Fruit fly (Drosophila melanogaster) whole organism, embryonic: ENCODE measurements around the gene Aef1.

Source experiments
- B-H2 ChIP-seq: fragments of 200-800 bp; sonication (Bioruptor generic); optimal IDR thresholded peaks from 2 replicates; lab custom pipeline; 2018; ENCODE audit warnings: missing biosample characterization, mild to moderate bottlenecking, missing genetic modification characterization
- Bteb2 ChIP-seq: fragments of 200-800 bp; sonication (Bioruptor generic); optimal IDR thresholded peaks from 2 replicates; lab custom pipeline; 2016; ENCODE audit warnings: missing biosample characterization, missing genetic modification characterization
- CG1024 ChIP-seq: fragments of 200-800 bp; sonication (Bioruptor generic); IDR thresholded peaks from 2 replicates; pipeline ENCODE4 v1.3.6; 2022; ENCODE audit warnings: missing biosample characterization, missing genetic modification characterization
- CG11398 ChIP-seq: fragments of 200-800 bp; sonication (Bioruptor generic); optimal IDR thresholded peaks from 2 replicates; lab custom pipeline; 2016; ENCODE audit warnings: missing biosample characterization, missing genetic modification characterization
- CG12744 ChIP-seq: fragments of 200-800 bp; sonication (Bioruptor generic); optimal IDR thresholded peaks from 2 replicates; lab custom pipeline; 2016; ENCODE audit warnings: missing biosample characterization, missing genetic modification characterization
- CG13424 ChIP-seq: fragments of 200-800 bp; sonication (Bioruptor generic); optimal IDR thresholded peaks from 2 replicates; lab custom pipeline; 2019; ENCODE audit warnings: missing biosample characterization, mild to moderate bottlenecking, missing genetic modification characterization, moderate library complexity
- CG15269 ChIP-seq: fragments of 200-800 bp; sonication (Bioruptor generic); optimal IDR thresholded peaks from 2 replicates; lab custom pipeline; 2018; ENCODE audit warnings: missing biosample characterization, mild to moderate bottlenecking, missing genetic modification characterization, moderate library complexity
- CG17328 ChIP-seq: fragments of 200-800 bp; sonication (Bioruptor generic); IDR thresholded peaks from 2 replicates; pipeline ENCODE4 v1.3.6; 2022; ENCODE audit warnings: missing biosample characterization, missing genetic modification characterization
- CG18011 ChIP-seq: fragments of 200-800 bp; sonication (Bioruptor generic); optimal IDR thresholded peaks from 2 replicates; lab custom pipeline; 2017; ENCODE audit warnings: missing biosample characterization, missing genetic modification characterization, mild to moderate bottlenecking, moderate library complexity, missing genotype
- CG1832 ChIP-seq: fragments of 200-800 bp; sonication (Bioruptor generic); optimal IDR thresholded peaks from 2 replicates; lab custom pipeline; 2017; ENCODE audit warnings: missing biosample characterization, mild to moderate bottlenecking, missing genetic modification characterization, inconsistent platforms
- CG2120 ChIP-seq: fragments of 200-800 bp; sonication (Bioruptor generic); optimal IDR thresholded peaks from 3 replicates; lab custom pipeline; 2016; ENCODE audit warnings: missing biosample characterization, missing genetic modification characterization
- CG2202 ChIP-seq: fragments of 200-800 bp; sonication (Bioruptor generic); optimal IDR thresholded peaks from 2 replicates; lab custom pipeline; 2018; ENCODE audit warnings: missing biosample characterization, mild to moderate bottlenecking, missing genetic modification characterization
- CG30020 ChIP-seq: fragments of 200-800 bp; optimal IDR thresholded peaks from 2 replicates; lab custom pipeline; 2019; ENCODE audit warnings: missing biosample characterization, mild to moderate bottlenecking, missing genetic modification characterization, moderate library complexity
- CG31224 ChIP-seq: fragments of 200-800 bp; sonication (Bioruptor generic); IDR thresholded peaks from 2 replicates; pipeline ENCODE4 v1.3.6; 2022; ENCODE audit warnings: missing biosample characterization, missing genetic modification characterization
- CG32772 ChIP-seq: fragments of 200-800 bp; sonication (Bioruptor generic); IDR thresholded peaks from 2 replicates; pipeline ENCODE4 v1.3.6; 2022; ENCODE audit warnings: missing biosample characterization, missing genetic modification characterization
- CG3726 ChIP-seq: fragments of 200-800 bp; sonication (Bioruptor generic); IDR thresholded peaks from 3 replicates; pipeline ENCODE4, ENCODE4 v1.3.6; 2022; ENCODE audit warnings: missing biosample characterization, missing genetic modification characterization
- CG4617 ChIP-seq: fragments of 200-800 bp; sonication (Bioruptor generic); optimal IDR thresholded peaks from 3 replicates; lab custom pipeline; 2016; ENCODE audit warnings: missing biosample characterization, missing genetic modification characterization, borderline replicate concordance
- CG6813 ChIP-seq: fragments of 200-800 bp; sonication (Bioruptor generic); optimal IDR thresholded peaks from 2 replicates; lab custom pipeline; 2017; ENCODE audit warnings: missing biosample characterization, missing genetic modification characterization, mild to moderate bottlenecking, moderate library complexity, missing genetic modification reagents
- CG9437 ChIP-seq: fragments of 200-800 bp; sonication (Bioruptor generic); optimal IDR thresholded peaks from 2 replicates; lab custom pipeline; 2018; ENCODE audit warnings: missing biosample characterization, mild to moderate bottlenecking, missing genetic modification characterization
- Dip3 ChIP-seq: fragments of 200-800 bp; sonication (Bioruptor generic); optimal IDR thresholded peaks from 3 replicates; lab custom pipeline; 2016; ENCODE audit warnings: missing biosample characterization, missing genetic modification characterization
- Dp ChIP-seq: fragments of 200-800 bp; sonication (Bioruptor generic); optimal IDR thresholded peaks from 2 replicates; lab custom pipeline; 2018; ENCODE audit warnings: missing biosample characterization, mild to moderate bottlenecking, missing genetic modification characterization, moderate library complexity
- Hand ChIP-seq: fragments of 200-800 bp; sonication (Bioruptor generic); optimal IDR thresholded peaks from 2 replicates; lab custom pipeline; 2017; ENCODE audit warnings: mild to moderate bottlenecking, missing biosample characterization, missing genetic modification reagents, missing genetic modification characterization
- Hey ChIP-seq: fragments of 200-800 bp; sonication (Bioruptor generic); optimal IDR thresholded peaks from 3 replicates; lab custom pipeline; 2018; ENCODE audit warnings: missing biosample characterization, mild to moderate bottlenecking, missing genetic modification characterization
- Lpt ChIP-seq: fragments of >200 bp; optimal IDR thresholded peaks from 2 replicates; lab custom pipeline; 2018; ENCODE audit warnings: missing biosample characterization, missing genetic modification characterization
- MBD-R2 ChIP-seq: fragments of 200-800 bp; sonication (Bioruptor generic); IDR thresholded peaks from 2 replicates; pipeline ENCODE4 v1.3.6; 2022; ENCODE audit warnings: missing biosample characterization, missing genetic modification characterization
- MTF-1 ChIP-seq: fragments of 200-800 bp; sonication (Bioruptor generic); optimal IDR thresholded peaks from 2 replicates; lab custom pipeline; 2018; ENCODE audit warnings: missing biosample characterization, mild to moderate bottlenecking, missing genetic modification characterization, borderline replicate concordance
- Mad ChIP-seq: fragments of 200-800 bp; sonication (Bioruptor generic); optimal IDR thresholded peaks from 2 replicates; lab custom pipeline; 2016; ENCODE audit warnings: missing biosample characterization, missing genetic modification characterization
- Myb ChIP-seq: fragments of 200-800 bp; sonication (Bioruptor generic); optimal IDR thresholded peaks from 2 replicates; lab custom pipeline; 2016; ENCODE audit warnings: missing biosample characterization, missing genetic modification characterization
- NC2α ChIP-seq: fragments of 200-800 bp; sonication (Bioruptor generic); optimal IDR thresholded peaks from 2 replicates; lab custom pipeline; 2016; ENCODE audit warnings: missing biosample characterization, missing genetic modification characterization
- NK7.1 ChIP-seq: fragments of 200-800 bp; sonication (Bioruptor generic); optimal IDR thresholded peaks from 3 replicates; lab custom pipeline; 2016; ENCODE audit warnings: missing biosample characterization, missing genetic modification characterization
- Rx ChIP-seq: fragments of 200-800 bp; sonication (Bioruptor generic); IDR thresholded peaks from 2 replicates; pipeline ENCODE4 v1.3.6; 2022; ENCODE audit warnings: missing biosample characterization, missing genetic modification characterization
- Ssrp ChIP-seq: fragments of 200-800 bp; sonication (Bioruptor generic); optimal IDR thresholded peaks from 2 replicates; lab custom pipeline; 2018; ENCODE audit warnings: missing biosample characterization, mild to moderate bottlenecking, missing genetic modification characterization, moderate library complexity
- ab ChIP-seq: fragments of 200-800 bp; sonication (Bioruptor generic); optimal IDR thresholded peaks from 2 replicates; lab custom pipeline; 2016; ENCODE audit warnings: missing biosample characterization, missing genetic modification characterization
- ac ChIP-seq: fragments of 200-800 bp; sonication (Bioruptor generic); optimal IDR thresholded peaks from 3 replicates; lab custom pipeline; 2017; ENCODE audit warnings: missing biosample characterization, mild to moderate bottlenecking, missing genetic modification characterization
- ash1 ChIP-seq: fragments of 200-800 bp; sonication (Bioruptor generic); optimal IDR thresholded peaks from 2 replicates; lab custom pipeline; 2018; ENCODE audit warnings: missing biosample characterization, mild to moderate bottlenecking, missing genetic modification characterization
- bab2 ChIP-seq: fragments of 200-800 bp; sonication (Bioruptor generic); optimal IDR thresholded peaks from 2 replicates; lab custom pipeline; 2016; ENCODE audit warnings: missing biosample characterization, missing genetic modification characterization
- bbx ChIP-seq: fragments of 200-800 bp; sonication (Bioruptor generic); IDR thresholded peaks from 2 replicates; pipeline ENCODE4 v1.3.6; 2022; ENCODE audit warnings: missing biosample characterization, missing genetic modification characterization; ENCODE audit not compliant: partially characterized antibody
- btn ChIP-seq: fragments of 200-800 bp; sonication (Bioruptor generic); optimal IDR thresholded peaks from 2 replicates; lab custom pipeline; 2016; ENCODE audit warnings: missing biosample characterization, missing genetic modification characterization
- corto ChIP-seq: fragments of 200-800 bp; sonication (Bioruptor generic); optimal IDR thresholded peaks from 2 replicates; lab custom pipeline; 2016; ENCODE audit warnings: missing biosample characterization, mild to moderate bottlenecking, missing genetic modification characterization, moderate library complexity
- eyg ChIP-seq: fragments of 200-800 bp; sonication (Bioruptor generic); optimal IDR thresholded peaks from 3 replicates; lab custom pipeline; 2016; ENCODE audit warnings: missing biosample characterization, missing genetic modification characterization
- her ChIP-seq: fragments of 200-800 bp; sonication (Bioruptor generic); optimal IDR thresholded peaks from 2 replicates; lab custom pipeline; 2016; ENCODE audit warnings: missing biosample characterization, missing genetic modification characterization
- ind ChIP-seq: fragments of 200-800 bp; sonication (Bioruptor generic); optimal IDR thresholded peaks from 3 replicates; lab custom pipeline; 2016; ENCODE audit warnings: missing biosample characterization, missing genetic modification characterization
- kah ChIP-seq: fragments of 200-800 bp; sonication (Bioruptor generic); optimal IDR thresholded peaks from 2 replicates; lab custom pipeline; 2018; ENCODE audit warnings: missing biosample characterization, mild to moderate bottlenecking, missing genetic modification characterization
- ken ChIP-seq: fragments of 200-800 bp; sonication (Bioruptor generic); IDR thresholded peaks from 3 replicates; pipeline ENCODE4 v1.3.6; 2022; ENCODE audit warnings: missing biosample characterization, missing genetic modification characterization
- kni ChIP-seq: fragments of 200-800 bp; sonication (Bioruptor generic); optimal IDR thresholded peaks from 3 replicates; lab custom pipeline; 2017; ENCODE audit warnings: mild to moderate bottlenecking, missing biosample characterization, missing genetic modification reagents, missing genetic modification characterization
- pnt ChIP-seq: fragments of 200-800 bp; sonication (Bioruptor generic); optimal IDR thresholded peaks from 3 replicates; lab custom pipeline; 2016; ENCODE audit warnings: missing biosample characterization, missing genetic modification characterization
- seq ChIP-seq: fragments of 200-800 bp; sonication (Bioruptor generic); IDR thresholded peaks from 2 replicates; pipeline ENCODE4 v1.3.6; 2022; ENCODE audit warnings: missing biosample characterization, missing genetic modification characterization
- slp2 ChIP-seq: fragments of 200-800 bp; sonication (Bioruptor generic); optimal IDR thresholded peaks from 2 replicates; lab custom pipeline; 2016; ENCODE audit warnings: missing biosample characterization, missing genetic modification characterization
- sqz ChIP-seq: fragments of 200-800 bp; sonication (Bioruptor generic); optimal IDR thresholded peaks from 3 replicates; lab custom pipeline; 2018; ENCODE audit warnings: missing biosample characterization, mild to moderate bottlenecking, missing genetic modification characterization
- stwl ChIP-seq: fragments of 200-800 bp; sonication (Bioruptor generic); optimal IDR thresholded peaks from 3 replicates; lab custom pipeline; 2018; ENCODE audit warnings: missing biosample characterization, mild to moderate bottlenecking, missing genetic modification characterization, moderate library complexity
- tio ChIP-seq: fragments of 200-800 bp; sonication (Bioruptor generic); optimal IDR thresholded peaks from 2 replicates; lab custom pipeline; 2017; ENCODE audit warnings: missing biosample characterization, missing genetic modification characterization, inconsistent platforms
- trem ChIP-seq: fragments of 200-800 bp; optimal IDR thresholded peaks from 3 replicates; lab custom pipeline; 2019; ENCODE audit warnings: missing biosample characterization, mild to moderate bottlenecking, missing genetic modification characterization, moderate library complexity

Gene Aef1

dm6 chr3L:21453623-21454022 is 20.4 kb downstream of the Aef1 start (continued):
- TF ChIP-seq NK7.1 (GFP tag; lab: Kevin White, UChicago) (no peak), ken (GFP tag; lab: Robert Waterston, UW) (no peak), Bteb2 (GFP tag; lab: Kevin White, UChicago) (no peak), btn (peak; percentile 32), CG30020 (tag; lab: Kevin White, UChicago) (no peak), Rx (GFP tag; lab: Robert Waterston, UW) (peak; percentile 39), kni (GFP tag; lab: Kevin White, UChicago) (no peak), Mad (GFP tag; lab: Kevin White, UChicago) (no peak), Hey (tag; lab: Kevin White, UChicago) (no peak), trem (tag; lab: Kevin White, UChicago) (peak; percentile 65), MTF-1 (GFP tag; lab: Kevin White, UChicago) (no peak), CG18011 (GFP tag; lab: Kevin White, UChicago) (no peak), MBD-R2 (GFP tag; lab: Robert Waterston, UW) (no peak), CG4617 (GFP tag; lab: Kevin White, UChicago) (no peak), ac (peak; percentile 76), CG1832 (GFP tag; lab: Kevin White, UChicago) (no peak), eyg (GFP tag; lab: Kevin White, UChicago) (no peak), CG3726 (GFP tag; lab: Robert Waterston, UW) (0 out of 3 replicates have a peak, but pooled peaks have one; percentile 38), slp2 (GFP tag; lab: Kevin White, UChicago) (peak; percentile 44), CG6813 (GFP tag; lab: Kevin White, UChicago) (peak; percentile 66), corto (GFP tag; lab: Kevin White, UChicago) (no peak), kah (GFP tag; lab: Kevin White, UChicago) (no peak), NC2α (GFP tag; lab: Kevin White, UChicago) (peak; percentile 14), Hand (no peak), ab (GFP tag; lab: Kevin White, UChicago) (no peak), CG2202 (peak; percentile 62), ind (GFP tag; lab: Kevin White, UChicago) (peak; percentile 11), CG2120 (no peak), CG11398 (GFP tag; lab: Kevin White, UChicago) (no peak), ash1 (GFP tag; lab: Kevin White, UChicago) (no peak), Dip3 (GFP tag; lab: Kevin White, UChicago) (no peak), bbx (GFP tag; lab: Robert Waterston, UW) (no peak), CG1024 (GFP tag; lab: Robert Waterston, UW) (no peak), Ssrp (tag; lab: Kevin White, UChicago) (peak; percentile 62), CG32772 (GFP tag; lab: Robert Waterston, UW) (peak; percentile 23; the same call in 1 of the 2 replicates), CG15269 (tag; lab: Kevin White, UChicago) (no peak), CG13424 (tag; lab: Kevin White, UChicago) (peak; percentile 34), Dp (no peak), CG31224 (GFP tag; lab: Robert Waterston, UW) (0 out of 2 replicates have a peak, but pooled peaks have one; percentile 15), Lpt (GFP tag; lab: Kevin White, UChicago) (no peak), her (GFP tag; lab: Kevin White, UChicago) (peak; percentile 37), CG12744 (GFP tag; lab: Kevin White, UChicago) (no peak), Myb (GFP tag; lab: Kevin White, UChicago) (peak; percentile 12), bab2 (GFP tag; lab: Kevin White, UChicago) (peak; percentile 27), tio (GFP tag; lab: Kevin White, UChicago) (peak; percentile 38), sqz (GFP tag; lab: Kevin White, UChicago) (no peak), CG17328 (GFP tag; lab: Robert Waterston, UW) (peak; percentile 70), stwl (tag; lab: Kevin White, UChicago) (no peak), B-H2 (no peak), seq (no peak), pnt (GFP tag; lab: Kevin White, UChicago) (peak; percentile 65), CG9437 (no peak)
